Fruit fly (Drosophila melanogaster) whole organism: ENCODE results near the gene CG9175.

ENCODE experiments used
- CG8478 ChIP-seq: fragments of >200 bp; optimal IDR thresholded peaks from 2 replicates; lab custom pipeline; 2018; ENCODE audit warnings: inconsistent platforms
- Dll ChIP-seq: fragments of >200 bp; optimal IDR thresholded peaks from 2 replicates; lab custom pipeline; 2017
- EcR ChIP-seq, 2 experiments: fragments of >200 bp; optimal IDR thresholded peaks; 2 replicates each; lab custom pipeline; 2017; ENCODE audit warnings: missing biosample characterization in 2 of 2, missing genetic modification characterization in 2 of 2, missing genetic modification reagents in 2 of 2
- pan ChIP-seq: fragments of >200 bp; optimal IDR thresholded peaks from 2 replicates; lab custom pipeline; 2017
- psq ChIP-seq: fragments of >200 bp; optimal IDR thresholded peaks from 2 replicates; lab custom pipeline; 2017
- usp ChIP-seq: fragments of >200 bp; optimal IDR thresholded peaks from 2 replicates; lab custom pipeline; 2017; ENCODE audit warnings: missing biosample characterization, missing genetic modification characterization, mixed read lengths

DNA sequence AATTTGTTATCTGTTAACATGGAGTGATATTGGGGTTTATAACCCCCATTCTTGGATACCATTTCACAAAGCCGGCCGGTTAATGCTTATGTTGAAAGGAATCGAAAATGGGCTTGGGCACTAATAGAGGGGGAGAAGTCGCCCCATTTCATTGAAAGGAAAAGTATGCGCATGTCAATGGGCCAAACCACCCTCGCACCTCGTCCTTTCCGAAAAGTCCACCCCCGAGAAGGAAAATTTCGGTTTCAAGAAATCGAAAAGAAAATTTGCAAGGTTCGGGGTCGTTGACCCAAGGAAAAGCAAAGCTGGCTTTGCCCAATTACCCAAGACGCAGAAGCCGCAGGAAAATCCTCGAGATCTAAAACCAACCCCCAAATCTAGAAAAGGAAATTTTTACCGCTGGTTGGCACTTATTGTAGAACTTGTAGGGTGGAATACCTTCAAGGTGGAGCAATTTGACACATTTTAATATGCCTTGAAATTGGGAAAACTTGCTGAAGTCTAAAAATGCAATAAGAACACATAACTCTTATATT lies 21.9 kb downstream of the CG9175 start:
- no peak for TF ChIP-seq CG8478 (lab: Kevin White, UChicago)
- TF ChIP-seq Dll (lab: Kevin White, UChicago), result no peak
- TF ChIP-seq EcR (GFP tag; optimal IDR thresholded peaks at IDR 0.05; lab: Kevin White, UChicago), result peak in 1 of 2 experiments; percentile 16
- TF ChIP-seq usp (GFP tag; lab: Kevin White, UChicago), result no peak
- no peak for TF ChIP-seq pan
- TF ChIP-seq psq (lab: Kevin White, UChicago), result no peak
